Worm (Caenorhabditis elegans) whole organism, L1 larva: ENCODE measurements around the gene vrk-1.

ENCODE experiments used
- C34B4.2 ChIP-seq: sonication (generic microtip); optimal IDR thresholded peaks from 2 replicates; lab custom pipeline; 2017; ENCODE audit warnings: mild to moderate bottlenecking, missing genetic modification characterization, missing compliant biosample characterization
- F16B12.6 ChIP-seq: fragments of 150-350 bp; optimal IDR thresholded peaks from 2 replicates; lab custom pipeline; 2014; ENCODE audit warnings: missing biosample characterization, missing genetic modification characterization
- Y116A8C.19 ChIP-seq: sonication (generic microtip); optimal IDR thresholded peaks from 2 replicates; lab custom pipeline; 2016; ENCODE audit warnings: missing compliant biosample characterization, missing genetic modification characterization, borderline replicate concordance
- blmp-1 ChIP-seq: fragments of 150-350 bp; optimal IDR thresholded peaks from 2 replicates; lab custom pipeline; 2014; ENCODE audit warnings: missing biosample characterization, missing genetic modification characterization
- ceh-63 ChIP-seq: fragments of 200-800 bp; sonication (Bioruptor generic); optimal IDR thresholded peaks from 2 replicates; lab custom pipeline; 2018; ENCODE audit warnings: mild to moderate bottlenecking, missing genetic modification characterization, missing compliant biosample characterization
- ceh-8 ChIP-seq: fragments of 200-800 bp; sonication (Bioruptor generic); optimal IDR thresholded peaks from 2 replicates; lab custom pipeline; 2018; ENCODE audit warnings: mild to moderate bottlenecking, missing genetic modification characterization, moderate library complexity, missing compliant biosample characterization
- ceh-82 ChIP-seq, 3 experiments: fragments of 150-350 bp in 1 of 3; sonication (generic microtip) in 2 of 3; optimal IDR thresholded peaks; 2 replicates each; lab custom pipeline; 2014 to 2017; ENCODE audit warnings: missing biosample characterization in 3 of 3, missing genetic modification characterization in 3 of 3
- ceh-88 ChIP-seq: fragments of 200-800 bp; sonication (Bioruptor generic); IDR thresholded peaks from 2 replicates; pipeline ENCODE4 v1.3.6; 2022; ENCODE audit warnings: missing genetic modification characterization, missing compliant biosample characterization
- ceh-90 ChIP-seq: sonication (generic microtip); optimal IDR thresholded peaks from 2 replicates; lab custom pipeline; 2016; ENCODE audit warnings: missing genetic modification characterization, missing compliant biosample characterization
- ces-1 ChIP-seq: fragments of 150-350 bp; optimal IDR thresholded peaks from 2 replicates; lab custom pipeline; 2014; ENCODE audit warnings: missing biosample characterization, missing genetic modification reagents, missing genetic modification characterization
- dpl-1 ChIP-seq, 3 experiments: fragments of 150-350 bp in 2 of 3; sonication (generic microtip) in 1 of 3; optimal IDR thresholded peaks; 2 replicates each; lab custom pipeline; 2014 to 2017; ENCODE audit warnings: missing biosample characterization in 3 of 3, missing genetic modification characterization in 3 of 3, missing genetic modification reagents in 3 of 3
- dsc-1 ChIP-seq: sonication (generic microtip); optimal IDR thresholded peaks from 2 replicates; lab custom pipeline; 2016; ENCODE audit warnings: mild to moderate bottlenecking, missing genetic modification characterization, missing compliant biosample characterization
- efl-1 ChIP-seq, 4 experiments: fragments of 150-350 bp; optimal IDR thresholded peaks in 3 of 4; peaks in 1 of 4; 1 replicate in 1 of 4; 2 replicates in 3 of 4; lab custom pipeline; 2014; ENCODE audit warnings: missing biosample characterization in 2 of 4, missing genetic modification characterization in 2 of 4, missing genetic modification reagents in 2 of 4
- egl-13 ChIP-seq: sonication (generic microtip); optimal IDR thresholded peaks from 2 replicates; lab custom pipeline; 2016; ENCODE audit warnings: missing genotype, missing genetic modification reagents, missing genetic modification characterization, missing compliant biosample characterization
- egl-27 ChIP-seq, 2 experiments: fragments of 150-350 bp in 1 of 2; sonication (generic microtip); optimal IDR thresholded peaks; 3 replicates each; lab custom pipeline; 2017 to 2018; ENCODE audit warnings: missing biosample characterization in 2 of 2, missing genetic modification characterization in 2 of 2, missing genetic modification reagents in 2 of 2
- elt-2 ChIP-seq: sonication (generic microtip); optimal IDR thresholded peaks from 2 replicates; lab custom pipeline; 2016; ENCODE audit warnings: missing genetic modification characterization, mild to moderate bottlenecking, inconsistent platforms, missing compliant biosample characterization, missing genetic modification reagents
- elt-3 ChIP-seq, 6 experiments: fragments of 150-350 bp in 1 of 6; sonication (generic microtip); optimal IDR thresholded peaks; 2 replicates each; lab custom pipeline; 2017 to 2018; ENCODE audit warnings: missing biosample characterization in 6 of 6, missing genetic modification characterization in 6 of 6, inconsistent platforms in 1 of 6
- ets-5 ChIP-seq: fragments of 200-800 bp; sonication (Bioruptor generic); IDR thresholded peaks from 2 replicates; pipeline ENCODE4 v1.3.6; 2022; ENCODE audit warnings: missing genetic modification characterization, missing compliant biosample characterization
- fkh-10 ChIP-seq: sonication (generic microtip); optimal IDR thresholded peaks from 2 replicates; lab custom pipeline; 2017; ENCODE audit warnings: missing biosample characterization, missing genetic modification reagents, missing genetic modification characterization
- grh-1 ChIP-seq: fragments of 200-800 bp; sonication (Bioruptor generic); IDR thresholded peaks from 2 replicates; pipeline ENCODE4 v1.3.6; 2022; ENCODE audit warnings: missing genetic modification reagents, missing genetic modification characterization, missing compliant biosample characterization
- hlh-17 ChIP-seq: fragments of 200-800 bp; sonication (Bioruptor generic); optimal IDR thresholded peaks from 2 replicates; lab custom pipeline; 2018; ENCODE audit warnings: missing genetic modification characterization, mild to moderate bottlenecking, missing compliant biosample characterization, moderate library complexity, borderline replicate concordance
- lin-13 ChIP-seq: fragments of 150-350 bp; optimal IDR thresholded peaks from 2 replicates; lab custom pipeline; 2014; ENCODE audit warnings: missing biosample characterization, missing genetic modification reagents, missing genetic modification characterization
- lin-14 ChIP-seq: fragments of 200-800 bp; sonication (Bioruptor generic); optimal IDR thresholded peaks from 2 replicates; lab custom pipeline; 2018; ENCODE audit warnings: mild to moderate bottlenecking, missing genetic modification characterization, moderate library complexity, missing compliant biosample characterization
- lin-15B ChIP-seq: fragments of 150-350 bp; sonication (generic microtip); optimal IDR thresholded peaks from 3 replicates; lab custom pipeline; 2014; ENCODE audit warnings: missing biosample characterization, missing genetic modification characterization
- lin-35 ChIP-seq, 2 experiments: fragments of 150-350 bp; optimal IDR thresholded peaks; 2 replicates each; lab custom pipeline; 2014; ENCODE audit warnings: missing biosample characterization in 2 of 2, missing genetic modification characterization in 2 of 2, missing genetic modification reagents in 2 of 2
- lir-3 ChIP-seq: sonication (generic microtip); optimal IDR thresholded peaks from 2 replicates; lab custom pipeline; 2016; ENCODE audit warnings: mild to moderate bottlenecking, missing genetic modification characterization, moderate library complexity, missing compliant biosample characterization; ENCODE audit not compliant: poor library complexity
- lsy-2 ChIP-seq, 2 experiments: fragments of 150-350 bp; optimal IDR thresholded peaks; 2 replicates each; lab custom pipeline; 2014; ENCODE audit warnings: missing biosample characterization in 2 of 2, missing genetic modification characterization in 2 of 2
- mef-2 ChIP-seq: fragments of 150-350 bp; optimal IDR thresholded peaks from 2 replicates; lab custom pipeline; 2014; ENCODE audit warnings: missing biosample characterization, missing genetic modification characterization
- nhr-19 ChIP-seq: fragments of 200-800 bp; sonication (Bioruptor generic); conservative IDR thresholded peaks from 2 replicates; pipeline ENCODE4 v1.3.6; 2022; ENCODE audit warnings: missing genetic modification characterization, missing compliant biosample characterization
- nhr-237 ChIP-seq: fragments of 150-350 bp; optimal IDR thresholded peaks from 2 replicates; lab custom pipeline; 2014; ENCODE audit warnings: missing biosample characterization, missing genetic modification characterization
- nhr-28 ChIP-seq: fragments of 150-350 bp; optimal IDR thresholded peaks from 2 replicates; lab custom pipeline; 2014; ENCODE audit warnings: missing biosample characterization, missing genetic modification characterization
- nhr-71 ChIP-seq: sonication (generic microtip); optimal IDR thresholded peaks from 2 replicates; lab custom pipeline; 2016; ENCODE audit warnings: mild to moderate bottlenecking, missing genetic modification characterization, moderate library complexity, missing compliant biosample characterization
- nhr-76 ChIP-seq: sonication (generic microtip); optimal IDR thresholded peaks from 2 replicates; lab custom pipeline; 2017; ENCODE audit warnings: missing biosample characterization, missing genetic modification characterization
- nhr-77 ChIP-seq: fragments of 150-350 bp; optimal IDR thresholded peaks from 2 replicates; lab custom pipeline; 2014; ENCODE audit warnings: missing biosample characterization, missing genetic modification characterization
- nhr-85 ChIP-seq: sonication (generic microtip); peaks from one replicate; lab custom pipeline; 2016; ENCODE audit warnings: missing genetic modification characterization, inconsistent platforms, missing compliant biosample characterization
- pag-3 ChIP-seq: sonication (generic microtip); optimal IDR thresholded peaks from 2 replicates; lab custom pipeline; 2017; ENCODE audit warnings: missing genetic modification characterization, mild to moderate bottlenecking, missing compliant biosample characterization, antibody characterized with exemption, borderline replicate concordance; ENCODE audit not compliant: insufficient read depth
- pqm-1 ChIP-seq: sonication (generic microtip); optimal IDR thresholded peaks from 3 replicates; lab custom pipeline; 2017; ENCODE audit warnings: missing biosample characterization, missing genetic modification characterization
- rnt-1 ChIP-seq: sonication (generic microtip); optimal IDR thresholded peaks from 2 replicates; lab custom pipeline; 2016; ENCODE audit warnings: mild to moderate bottlenecking, missing genetic modification characterization, moderate library complexity, missing compliant biosample characterization
- skn-1 ChIP-seq: fragments of 150-350 bp; optimal IDR thresholded peaks from 2 replicates; lab custom pipeline; 2014; ENCODE audit warnings: missing biosample characterization, missing genetic modification characterization
- snpc-4 ChIP-seq: fragments of 150-350 bp; optimal IDR thresholded peaks from 2 replicates; lab custom pipeline; 2014; ENCODE audit warnings: missing biosample characterization, missing genetic modification characterization
- snu-23 ChIP-seq: sonication (generic microtip); optimal IDR thresholded peaks from 2 replicates; lab custom pipeline; 2016; ENCODE audit warnings: missing genetic modification characterization, missing compliant biosample characterization
- sox-4 ChIP-seq: sonication (generic microtip); optimal IDR thresholded peaks from 2 replicates; lab custom pipeline; 2016; ENCODE audit warnings: missing genetic modification characterization, missing compliant biosample characterization
- sptf-1 ChIP-seq: fragments of 150-350 bp; optimal IDR thresholded peaks from 2 replicates; lab custom pipeline; 2014; ENCODE audit warnings: missing biosample characterization, missing genetic modification characterization
- tlp-1 ChIP-seq: fragments of 150-350 bp; optimal IDR thresholded peaks from 2 replicates; lab custom pipeline; 2014; ENCODE audit warnings: missing biosample characterization, missing genetic modification characterization
- unc-130 ChIP-seq: fragments of 150-350 bp; optimal IDR thresholded peaks from 2 replicates; lab custom pipeline; 2017; ENCODE audit warnings: missing biosample characterization, missing genetic modification characterization, inconsistent platforms
- unc-30 ChIP-seq: sonication (generic microtip); optimal IDR thresholded peaks from 2 replicates; lab custom pipeline; 2017; ENCODE audit warnings: missing biosample characterization, missing genetic modification characterization
- unc-62 ChIP-seq: fragments of 150-350 bp; optimal IDR thresholded peaks from 2 replicates; lab custom pipeline; 2014; ENCODE audit warnings: missing biosample characterization, missing genetic modification reagents, missing genetic modification characterization
- vab-15 ChIP-seq: sonication (generic microtip); optimal IDR thresholded peaks from 2 replicates; lab custom pipeline; 2017; ENCODE audit warnings: missing genotype, mild to moderate bottlenecking, missing genetic modification characterization, missing compliant biosample characterization
- xbp-1 ChIP-seq: sonication (generic microtip); optimal IDR thresholded peaks from 2 replicates; lab custom pipeline; 2016; ENCODE audit warnings: missing genetic modification characterization, missing compliant biosample characterization
- zip-4 ChIP-seq: fragments of 200-800 bp; sonication (Bioruptor generic); optimal IDR thresholded peaks from 2 replicates; lab custom pipeline; 2018; ENCODE audit warnings: mild to moderate bottlenecking, missing genetic modification characterization, moderate library complexity, missing compliant biosample characterization
- ztf-11 ChIP-seq, 2 experiments: sonication (generic microtip); optimal IDR thresholded peaks; 2 replicates each; lab custom pipeline; 2016 to 2017; ENCODE audit warnings: missing genetic modification characterization in 2 of 2, missing biosample characterization in 1 of 2, missing compliant biosample characterization in 1 of 2
- ztf-4 ChIP-seq: fragments of 150-350 bp; optimal IDR thresholded peaks from 2 replicates; lab custom pipeline; 2014; ENCODE audit warnings: missing biosample characterization, missing genetic modification characterization

vrk-1 gene

DNA sequence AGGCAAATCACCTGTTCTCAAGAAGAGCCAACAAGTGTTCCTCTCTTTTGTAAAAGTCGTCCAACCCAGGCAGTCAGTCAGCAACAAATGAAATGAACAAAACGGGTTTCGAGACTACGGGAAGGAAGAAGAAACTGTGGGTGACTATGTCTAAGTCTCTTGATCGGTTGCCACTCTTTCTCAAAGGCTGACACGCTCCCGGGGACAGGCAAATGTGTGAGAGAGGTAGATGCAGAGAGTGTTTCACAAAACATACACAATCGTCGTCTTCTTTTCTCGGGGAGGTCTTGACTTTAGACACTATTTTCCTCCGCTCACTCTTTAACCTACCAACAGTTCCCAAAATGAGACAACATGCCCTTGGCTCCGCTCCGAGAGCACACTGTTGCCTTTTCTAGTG, 9.3 kb downstream of the vrk-1 start:
- TF ChIP-seq unc-62 (GFP tag; lab: Kevin White, UChicago), result no peak
- TF ChIP-seq ces-1 (GFP tag; lab: Kevin White, UChicago), result no peak
- no peak for TF ChIP-seq tlp-1 (tag; lab: Kevin White, UChicago)
- no peak for TF ChIP-seq nhr-19 (GFP tag; lab: Robert Waterston, UW)
- no peak for TF ChIP-seq fkh-10
- TF ChIP-seq ceh-8 (GFP tag; lab: Kevin White, UChicago), result no peak
- no peak for TF ChIP-seq ceh-88
- TF ChIP-seq C34B4.2 (tag; lab: Kevin White, UChicago), result no peak
- no peak for TF ChIP-seq elt-2 (tag; lab: Kevin White, UChicago)
- TF ChIP-seq hlh-17 (GFP tag; lab: Kevin White, UChicago), result no peak
- TF ChIP-seq unc-30 (tag; lab: Kevin White, UChicago), result no peak
- TF ChIP-seq lin-15B (tag; lab: Kevin White, UChicago), result no peak
- TF ChIP-seq nhr-71 (tag; lab: Kevin White, UChicago), result peak; percentile 25
- TF ChIP-seq snu-23 (GFP tag; lab: Kevin White, UChicago), result peak; percentile 36
- no peak for TF ChIP-seq zip-4
- TF ChIP-seq Y116A8C.19 (tag; lab: Kevin White, UChicago), result no peak
- peak; percentile 47 for TF ChIP-seq nhr-77 (tag; lab: Kevin White, UChicago)
- no peak for TF ChIP-seq nhr-28 (tag; lab: Kevin White, UChicago)
- no peak for TF ChIP-seq unc-130 (tag; lab: Kevin White, UChicago)
- no peak for TF ChIP-seq ztf-11 (tag; optimal IDR thresholded peaks at IDR 0.05; lab: Kevin White, UChicago)
- peak in 1 of 3 experiments; percentile 1 for TF ChIP-seq dpl-1 (GFP tag; optimal IDR thresholded peaks at IDR 0.05; lab: Kevin White, UChicago)
- peak in 1 of 2 experiments; percentile 62 for TF ChIP-seq lin-35 (GFP tag; optimal IDR thresholded peaks at IDR 0.05; lab: Kevin White, UChicago)
- no peak for TF ChIP-seq snpc-4 (tag; lab: Kevin White, UChicago)
- TF ChIP-seq xbp-1 (tag; lab: Kevin White, UChicago), result no peak
- peak in 1 of 2 experiments; percentile 15 for TF ChIP-seq efl-1 (optimal IDR thresholded peaks at IDR 0.05; lab: Kevin White, UChicago)
- no peak for TF ChIP-seq efl-1 (GFP tag; optimal IDR thresholded peaks at IDR 0.05 in 1 of 2; lab: Kevin White, UChicago)
- no peak for TF ChIP-seq lin-13 (GFP tag; lab: Kevin White, UChicago)
- no peak for TF ChIP-seq ztf-4
- no peak for TF ChIP-seq ets-5 (GFP tag; lab: Robert Waterston, UW)
- TF ChIP-seq F16B12.6 (tag; lab: Kevin White, UChicago), result no peak
- no peak for TF ChIP-seq nhr-237
- no peak for TF ChIP-seq sptf-1 (tag; lab: Kevin White, UChicago)
- peak in 2 of 6 experiments; percentile 12 to 53 for TF ChIP-seq elt-3 (tag; optimal IDR thresholded peaks at IDR 0.05; lab: Kevin White, UChicago)
- peak; percentile 9 for TF ChIP-seq skn-1 (tag; lab: Kevin White, UChicago)
- no peak for TF ChIP-seq rnt-1 (tag; lab: Kevin White, UChicago)
- no peak for TF ChIP-seq mef-2 (tag; lab: Kevin White, UChicago)
- TF ChIP-seq pag-3, result no peak
- peak; percentile 80 for TF ChIP-seq nhr-85 (tag; lab: Kevin White, UChicago)
- TF ChIP-seq lin-14 (GFP tag; lab: Kevin White, UChicago), result peak; percentile 76
- no peak for TF ChIP-seq ceh-63
- TF ChIP-seq lsy-2 (tag; optimal IDR thresholded peaks at IDR 0.05; lab: Kevin White, UChicago), result peak in 1 of 2 experiments; percentile 40
- TF ChIP-seq ceh-82 (tag; optimal IDR thresholded peaks at IDR 0.05; lab: Kevin White, UChicago), result no peak
- TF ChIP-seq pqm-1 (tag; lab: Kevin White, UChicago), result no peak
- TF ChIP-seq egl-27 (tag; optimal IDR thresholded peaks at IDR 0.05; lab: Kevin White, UChicago), result no peak
- no peak for TF ChIP-seq egl-13
- TF ChIP-seq vab-15 (tag; lab: Kevin White, UChicago), result no peak
- no peak for TF ChIP-seq grh-1 (GFP tag; lab: Robert Waterston, UW)
- TF ChIP-seq ceh-90 (tag; lab: Kevin White, UChicago), result no peak
- no peak for TF ChIP-seq nhr-76
- TF ChIP-seq dsc-1, result no peak
- peak; percentile 54 for TF ChIP-seq blmp-1
- no peak for TF ChIP-seq lir-3
- no peak for TF ChIP-seq sox-4
